Worm (Caenorhabditis elegans) whole organism, L3 larva: Measurements from ENCODE around the gene elt-1.

Experiments used
- mdl-1 ChIP-seq: fragments of 150-350 bp; optimal IDR thresholded peaks from 2 replicates; lab custom pipeline; 2014; ENCODE audit warnings: missing biosample characterization, missing genetic modification characterization
- nhr-12 ChIP-seq: fragments of 150-350 bp; optimal IDR thresholded peaks from 2 replicates; lab custom pipeline; 2014; ENCODE audit warnings: missing biosample characterization, missing genetic modification characterization
- nhr-237 ChIP-seq: fragments of 150-350 bp; optimal IDR thresholded peaks from 2 replicates; lab custom pipeline; 2014; ENCODE audit warnings: missing biosample characterization, missing genetic modification characterization
- pha-4 ChIP-seq: fragments of 150-350 bp; optimal IDR thresholded peaks from 2 replicates; lab custom pipeline; 2014; ENCODE audit warnings: missing biosample characterization, missing genetic modification reagents, missing genetic modification characterization
- pqm-1 ChIP-seq: fragments of 150-350 bp; optimal IDR thresholded peaks from 2 replicates; lab custom pipeline; 2017; ENCODE audit warnings: missing biosample characterization, missing genetic modification characterization, inconsistent platforms
- snpc-4 ChIP-seq: fragments of 150-350 bp; optimal IDR thresholded peaks from 2 replicates; lab custom pipeline; 2014; ENCODE audit warnings: missing biosample characterization, missing genetic modification characterization
- ztf-11 ChIP-seq: fragments of 150-350 bp; optimal IDR thresholded peaks from 2 replicates; lab custom pipeline; 2014; ENCODE audit warnings: missing biosample characterization, missing genetic modification characterization

DNA sequence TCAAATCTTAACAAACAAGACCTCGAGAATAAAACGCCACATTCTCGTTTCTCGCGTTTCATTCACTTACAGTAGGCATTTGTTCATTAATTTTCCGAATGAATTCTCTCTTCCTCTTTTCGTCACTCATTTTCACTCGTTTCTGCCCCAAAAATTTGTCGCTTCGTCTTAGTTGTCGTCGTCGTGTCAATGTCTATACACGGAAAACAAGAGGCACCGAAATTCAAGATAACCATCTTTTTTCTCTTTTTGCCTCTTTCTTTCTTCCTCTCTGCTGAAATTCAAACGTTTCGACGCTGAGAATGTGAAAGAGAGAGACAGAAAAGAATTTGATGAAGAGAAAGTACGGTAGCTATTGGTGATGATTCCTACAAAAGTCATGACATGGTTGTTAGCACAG is 3.2 kb downstream of the elt-1 start:
- TF ChIP-seq nhr-237 (tag; lab: Kevin White, UChicago) = no peak
- no peak for TF ChIP-seq ztf-11
- no peak for TF ChIP-seq mdl-1 (tag; lab: Kevin White, UChicago)
- TF ChIP-seq pqm-1 (tag; lab: Kevin White, UChicago) = no peak
- no peak for TF ChIP-seq pha-4 (tag; lab: Kevin White, UChicago)
- TF ChIP-seq snpc-4 = no peak
- TF ChIP-seq nhr-12 (tag; lab: Kevin White, UChicago) = no peak
